Fruit fly (Drosophila melanogaster) whole organism, embryonic: ENCODE data around the gene CG9297.

Experiments used
- BtbVII ChIP-seq: fragments of 200-800 bp; sonication (Bioruptor generic); optimal IDR thresholded peaks from 3 replicates; lab custom pipeline; 2017; ENCODE audit warnings: missing biosample characterization, mild to moderate bottlenecking, missing genetic modification characterization
- CG11398 ChIP-seq: fragments of 200-800 bp; sonication (Bioruptor generic); optimal IDR thresholded peaks from 2 replicates; lab custom pipeline; 2016; ENCODE audit warnings: missing biosample characterization, missing genetic modification characterization
- CG12219 ChIP-seq: fragments of 200-800 bp; sonication (Bioruptor generic); optimal IDR thresholded peaks from 3 replicates; lab custom pipeline; 2018; ENCODE audit warnings: missing biosample characterization, mild to moderate bottlenecking, missing genetic modification characterization
- CG12236 ChIP-seq: fragments of 200-800 bp; sonication (Bioruptor generic); optimal IDR thresholded peaks from 2 replicates; lab custom pipeline; 2016; ENCODE audit warnings: missing biosample characterization, missing genetic modification characterization
- CG12942 ChIP-seq: fragments of 200-800 bp; sonication (Bioruptor generic); optimal IDR thresholded peaks from 3 replicates; lab custom pipeline; 2016; ENCODE audit warnings: missing biosample characterization, missing genetic modification characterization
- CG1603 ChIP-seq: fragments of 200-800 bp; sonication (Bioruptor generic); optimal IDR thresholded peaks from 2 replicates; lab custom pipeline; 2019; ENCODE audit warnings: missing biosample characterization, mild to moderate bottlenecking, missing genetic modification characterization, moderate library complexity
- CG16779 ChIP-seq: fragments of 200-800 bp; sonication (Bioruptor generic); IDR thresholded peaks from 2 replicates; pipeline ENCODE4 v1.3.6; 2022; ENCODE audit warnings: missing biosample characterization, missing genetic modification characterization
- CG17385 ChIP-seq: fragments of 200-800 bp; sonication (Bioruptor generic); optimal IDR thresholded peaks from 3 replicates; lab custom pipeline; 2018; ENCODE audit warnings: missing biosample characterization, mild to moderate bottlenecking, missing genetic modification characterization
- CG18011 ChIP-seq: fragments of 200-800 bp; sonication (Bioruptor generic); optimal IDR thresholded peaks from 2 replicates; lab custom pipeline; 2017; ENCODE audit warnings: missing biosample characterization, missing genetic modification characterization, mild to moderate bottlenecking, moderate library complexity, missing genotype
- CG1832 ChIP-seq: fragments of 200-800 bp; sonication (Bioruptor generic); optimal IDR thresholded peaks from 2 replicates; lab custom pipeline; 2017; ENCODE audit warnings: missing biosample characterization, mild to moderate bottlenecking, missing genetic modification characterization, inconsistent platforms
- CG30431 ChIP-seq: fragments of 200-800 bp; sonication (Bioruptor generic); optimal IDR thresholded peaks from 2 replicates; lab custom pipeline; 2017; ENCODE audit warnings: missing biosample characterization, missing genetic modification characterization
- CG31388 ChIP-seq: fragments of 200-800 bp; sonication (Bioruptor generic); optimal IDR thresholded peaks from 2 replicates; lab custom pipeline; 2016; ENCODE audit warnings: missing biosample characterization, missing genetic modification characterization
- CG3163 ChIP-seq: fragments of 200-800 bp; sonication (Bioruptor generic); optimal IDR thresholded peaks from 3 replicates; lab custom pipeline; 2016; ENCODE audit warnings: missing biosample characterization, missing genetic modification characterization
- CG33557 ChIP-seq: fragments of 200-800 bp; sonication (Bioruptor generic); optimal IDR thresholded peaks from 2 replicates; lab custom pipeline; 2019; ENCODE audit warnings: missing biosample characterization, mild to moderate bottlenecking, missing genetic modification characterization, moderate library complexity
- CG3995 ChIP-seq: fragments of 200-800 bp; sonication (Bioruptor generic); optimal IDR thresholded peaks from 3 replicates; lab custom pipeline; 2016; ENCODE audit warnings: missing biosample characterization, missing genetic modification characterization
- CG43689 ChIP-seq: fragments of 200-800 bp; sonication (Bioruptor generic); IDR thresholded peaks from 2 replicates; pipeline ENCODE4 v1.3.6; 2022; ENCODE audit warnings: missing biosample characterization, missing genetic modification characterization
- CG5245 ChIP-seq: fragments of 200-800 bp; sonication (Bioruptor generic); optimal IDR thresholded peaks from 3 replicates; lab custom pipeline; 2016; ENCODE audit warnings: missing biosample characterization, missing genetic modification characterization
- CG6791 ChIP-seq: fragments of 200-800 bp; sonication (Bioruptor generic); IDR thresholded peaks from 3 replicates; pipeline ENCODE4 v1.3.6; 2022; ENCODE audit warnings: missing biosample characterization, missing genetic modification characterization; ENCODE audit not compliant: partially characterized antibody
- CG7786 ChIP-seq: fragments of 200-800 bp; sonication (Bioruptor generic); optimal IDR thresholded peaks from 2 replicates; lab custom pipeline; 2016; ENCODE audit warnings: missing biosample characterization, missing genetic modification characterization
- CG8478 ChIP-seq: fragments of >200 bp; optimal IDR thresholded peaks from 2 replicates; lab custom pipeline; 2018
- CG8924 ChIP-seq: fragments of 200-800 bp; optimal IDR thresholded peaks from 3 replicates; lab custom pipeline; 2019; ENCODE audit warnings: missing biosample characterization, mild to moderate bottlenecking, missing genetic modification characterization, moderate library complexity
- CG9215 ChIP-seq: fragments of 200-800 bp; sonication (Bioruptor generic); IDR thresholded peaks from 2 replicates; pipeline ENCODE4 v1.3.6; 2022; ENCODE audit warnings: missing biosample characterization, missing genetic modification characterization
- CTCF ChIP-seq: fragments of 200-800 bp; sonication (Bioruptor generic); optimal IDR thresholded peaks from 2 replicates; lab custom pipeline; 2017; ENCODE audit warnings: missing biosample characterization, mild to moderate bottlenecking, missing genetic modification characterization, moderate library complexity
- Dad ChIP-seq: fragments of 200-800 bp; sonication (Bioruptor generic); optimal IDR thresholded peaks from 3 replicates; lab custom pipeline; 2016; ENCODE audit warnings: missing biosample characterization, missing genetic modification characterization
- Dek ChIP-seq: fragments of 200-800 bp; sonication (Bioruptor generic); optimal IDR thresholded peaks from 3 replicates; lab custom pipeline; 2019; ENCODE audit warnings: missing biosample characterization, mild to moderate bottlenecking, missing genetic modification characterization, moderate library complexity
- Eip74EF ChIP-seq, 2 experiments: fragments of 200-800 bp in 1 of 2; fragments of >200 bp in 1 of 2; sonication (Bioruptor generic) in 1 of 2; optimal IDR thresholded peaks; 2 replicates each; lab custom pipeline; 2017 to 2019; ENCODE audit warnings: missing biosample characterization in 2 of 2, missing genetic modification characterization in 2 of 2, mild to moderate bottlenecking in 1 of 2, moderate library complexity in 1 of 2
- GATAe ChIP-seq: fragments of 200-800 bp; sonication (Bioruptor generic); conservative IDR thresholded peaks from 2 replicates; pipeline ENCODE4 v1.3.6; 2022; ENCODE audit warnings: missing biosample characterization, missing genetic modification characterization
- H15 ChIP-seq: fragments of 200-800 bp; sonication (Bioruptor generic); IDR thresholded peaks from 3 replicates; pipeline ENCODE4 v1.3.6; 2022; ENCODE audit warnings: missing biosample characterization, missing genetic modification characterization
- HLHmδ ChIP-seq: fragments of 200-800 bp; sonication (Bioruptor generic); optimal IDR thresholded peaks from 2 replicates; lab custom pipeline; 2018; ENCODE audit warnings: missing biosample characterization, mild to moderate bottlenecking, missing genetic modification characterization, moderate library complexity
- HmgZ ChIP-seq: fragments of 200-800 bp; sonication (Bioruptor generic); optimal IDR thresholded peaks from 2 replicates; lab custom pipeline; 2018; ENCODE audit warnings: missing biosample characterization, mild to moderate bottlenecking, missing genetic modification characterization
- Hr3 ChIP-seq: fragments of 200-800 bp; sonication (Bioruptor generic); optimal IDR thresholded peaks from 3 replicates; lab custom pipeline; 2016; ENCODE audit warnings: missing biosample characterization, missing genetic modification characterization
- MTF-1 ChIP-seq: fragments of 200-800 bp; sonication (Bioruptor generic); optimal IDR thresholded peaks from 2 replicates; lab custom pipeline; 2018; ENCODE audit warnings: missing biosample characterization, mild to moderate bottlenecking, missing genetic modification characterization, borderline replicate concordance
- Oaz ChIP-seq: fragments of 200-800 bp; sonication (Bioruptor generic); IDR thresholded peaks from 2 replicates; pipeline ENCODE4 v1.3.6; 2022; ENCODE audit warnings: missing biosample characterization, missing genetic modification characterization
- Ptx1 ChIP-seq: fragments of 200-800 bp; sonication (Bioruptor generic); IDR thresholded peaks from 2 replicates; pipeline ENCODE4 v1.3.6; 2022; ENCODE audit warnings: missing biosample characterization, missing genetic modification characterization
- Ravus ChIP-seq: fragments of 200-800 bp; sonication (Bioruptor generic); IDR thresholded peaks from 2 replicates; pipeline ENCODE4 v1.3.6; 2022; ENCODE audit warnings: missing biosample characterization, missing genetic modification characterization
- ase ChIP-seq: fragments of 200-800 bp; sonication (Bioruptor generic); IDR thresholded peaks from 3 replicates; pipeline ENCODE4 v1.3.6; 2022; ENCODE audit warnings: missing biosample characterization, missing genetic modification characterization
- dati ChIP-seq: fragments of 200-800 bp; sonication (Bioruptor generic); IDR thresholded peaks from 2 replicates; pipeline ENCODE4 v1.3.6; 2022; ENCODE audit warnings: missing biosample characterization, missing genetic modification characterization
- dmrt11E ChIP-seq: fragments of 200-800 bp; sonication (Bioruptor generic); optimal IDR thresholded peaks from 3 replicates; lab custom pipeline; 2018; ENCODE audit warnings: missing biosample characterization, mild to moderate bottlenecking, missing genetic modification characterization, moderate library complexity
- en ChIP-seq: fragments of 200-800 bp; sonication (Bioruptor generic); optimal IDR thresholded peaks from 2 replicates; lab custom pipeline; 2016; ENCODE audit warnings: missing biosample characterization, missing genetic modification characterization
- ham ChIP-seq: fragments of 200-800 bp; sonication (Bioruptor generic); IDR thresholded peaks from 2 replicates; pipeline ENCODE4 v1.3.6; 2022; ENCODE audit warnings: missing biosample characterization, missing genetic modification characterization
- jigr1 ChIP-seq: fragments of 200-800 bp; sonication (Bioruptor generic); IDR thresholded peaks from 3 replicates; pipeline ENCODE4 v1.3.6; 2022; ENCODE audit warnings: missing biosample characterization, missing genetic modification characterization
- jumu ChIP-seq: fragments of 200-800 bp; sonication (Bioruptor generic); optimal IDR thresholded peaks from 3 replicates; lab custom pipeline; 2016; ENCODE audit warnings: missing biosample characterization, missing genetic modification characterization
- ken ChIP-seq: fragments of 200-800 bp; sonication (Bioruptor generic); IDR thresholded peaks from 3 replicates; pipeline ENCODE4 v1.3.6; 2022; ENCODE audit warnings: missing biosample characterization, missing genetic modification characterization
- p53 ChIP-seq: fragments of 200-800 bp; sonication (Bioruptor generic); optimal IDR thresholded peaks from 2 replicates; lab custom pipeline; 2016; ENCODE audit warnings: missing biosample characterization, missing genetic modification characterization
- pan ChIP-seq, 4 experiments: fragments of >200 bp in 3 of 4; fragments of 200-800 bp in 1 of 4; sonication (Bioruptor generic) in 1 of 4; optimal IDR thresholded peaks in 3 of 4; IDR thresholded peaks in 1 of 4; 2 replicates each; pipeline versions ENCODE4 v1.3.6 to Lab custom; 2017 to 2022; ENCODE audit warnings: missing biosample characterization in 2 of 4, missing genetic modification characterization in 2 of 4, mixed read lengths in 1 of 4
- pros ChIP-seq: fragments of 200-800 bp; sonication (Bioruptor generic); optimal IDR thresholded peaks from 3 replicates; lab custom pipeline; 2019; ENCODE audit warnings: missing biosample characterization, mild to moderate bottlenecking, missing genetic modification characterization, moderate library complexity
- rib ChIP-seq: fragments of 200-800 bp; sonication (Bioruptor generic); IDR thresholded peaks from 2 replicates; pipeline ENCODE4 v1.3.6; 2022; ENCODE audit warnings: missing biosample characterization, missing genetic modification characterization
- sna ChIP-seq: fragments of 200-800 bp; sonication (Bioruptor generic); IDR thresholded peaks from 2 replicates; pipeline ENCODE4 v1.3.6; 2022; ENCODE audit warnings: missing biosample characterization, missing genetic modification characterization; ENCODE audit not compliant: partially characterized antibody
- stwl ChIP-seq: fragments of 200-800 bp; sonication (Bioruptor generic); optimal IDR thresholded peaks from 3 replicates; lab custom pipeline; 2018; ENCODE audit warnings: missing biosample characterization, mild to moderate bottlenecking, missing genetic modification characterization, moderate library complexity
- trem ChIP-seq: fragments of 200-800 bp; optimal IDR thresholded peaks from 3 replicates; lab custom pipeline; 2019; ENCODE audit warnings: missing biosample characterization, mild to moderate bottlenecking, missing genetic modification characterization, moderate library complexity
- unpg ChIP-seq: fragments of 200-800 bp; sonication (Bioruptor generic); optimal IDR thresholded peaks from 3 replicates; lab custom pipeline; 2018; ENCODE audit warnings: missing biosample characterization, mild to moderate bottlenecking, missing genetic modification characterization, moderate library complexity
- vfl ChIP-seq: fragments of 200-800 bp; sonication (Bioruptor generic); optimal IDR thresholded peaks from 2 replicates; lab custom pipeline; 2016; ENCODE audit warnings: missing biosample characterization, missing genetic modification characterization
- wor ChIP-seq: fragments of 200-800 bp; sonication (Bioruptor generic); IDR thresholded peaks from 2 replicates; pipeline ENCODE4 v1.3.6; 2022; ENCODE audit warnings: missing biosample characterization, missing genetic modification characterization

The CG9297 gene

DNA sequence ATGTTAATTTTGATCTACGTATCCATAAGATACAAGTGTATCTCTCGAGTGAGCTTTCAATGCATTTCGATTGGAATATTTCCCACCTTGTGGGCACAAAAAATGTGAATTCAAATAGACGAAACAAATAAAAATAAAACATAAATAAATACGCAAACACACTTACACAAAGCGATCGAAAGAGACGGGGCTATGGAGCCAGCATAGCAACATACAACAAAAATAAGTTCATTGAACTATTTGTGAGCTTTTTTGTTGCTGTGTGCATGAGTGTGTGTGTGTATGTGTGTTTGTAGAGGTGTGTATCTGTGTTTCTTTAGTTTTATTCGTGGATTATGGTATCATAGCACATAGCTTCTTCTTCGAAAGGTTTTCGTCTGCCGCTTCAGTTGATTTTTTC lies 49.2 kb downstream of the CG9297 start (continued):
- TF ChIP-seq CG18011 (peak; percentile 47), CG30431 (GFP tag; lab: Kevin White, UChicago) (no peak), dmrt11E (tag; lab: Kevin White, UChicago) (no peak), en (GFP tag; lab: Kevin White, UChicago) (no peak), CG12236 (no peak), CG9215 (GFP tag; lab: Robert Waterston, UW) (no peak), pan (optimal IDR thresholded peaks at IDR 0.05; lab: Kevin White, UChicago) (no peak), pan (GFP tag; optimal IDR thresholded peaks at IDR 0.05 in 1 of 2, IDR thresholded peaks at IDR 0.05 in 1 of 2) (no peak), ase (GFP tag; lab: Robert Waterston, UW) (no peak), CG12219 (GFP tag; lab: Kevin White, UChicago) (no peak), CG17385 (GFP tag; lab: Kevin White, UChicago) (peak; percentile 32), rib (GFP tag; lab: Robert Waterston, UW) (no peak), CTCF (GFP tag; lab: Kevin White, UChicago) (no peak), CG12942 (GFP tag; lab: Kevin White, UChicago) (no peak), HmgZ (tag; lab: Kevin White, UChicago) (no peak), unpg (GFP tag; lab: Kevin White, UChicago) (peak; percentile 22), CG3163 (GFP tag; lab: Kevin White, UChicago) (no peak), CG3995 (GFP tag; lab: Kevin White, UChicago) (no peak), CG33557 (GFP tag; lab: Kevin White, UChicago) (peak; percentile 7), ham (no peak), CG31388 (GFP tag; lab: Kevin White, UChicago) (no peak), dati (no peak), CG7786 (GFP tag; lab: Kevin White, UChicago) (no peak), Ravus (GFP tag; lab: Robert Waterston, UW) (no peak), sna (GFP tag; lab: Robert Waterston, UW) (no peak), ken (GFP tag; lab: Robert Waterston, UW) (no peak), CG6791 (GFP tag; lab: Robert Waterston, UW) (no peak), wor (GFP tag; lab: Robert Waterston, UW) (no peak), Hr3 (GFP tag; lab: Kevin White, UChicago) (no peak), CG1832 (no peak), trem (no peak), HLHmδ (GFP tag; lab: Kevin White, UChicago) (no peak), jigr1 (GFP tag; lab: Robert Waterston, UW) (no peak), Oaz (GFP tag; lab: Robert Waterston, UW) (no peak), Ptx1 (GFP tag; lab: Robert Waterston, UW) (no peak), CG11398 (GFP tag; lab: Kevin White, UChicago) (no peak), CG8924 (tag; lab: Kevin White, UChicago) (peak; percentile 4), jumu (GFP tag; lab: Kevin White, UChicago) (no peak), CG43689 (GFP tag; lab: Robert Waterston, UW) (no peak), H15 (GFP tag; lab: Robert Waterston, UW) (no peak), GATAe (GFP tag; lab: Robert Waterston, UW) (no peak), Dad (GFP tag; lab: Kevin White, UChicago) (no peak), CG16779 (GFP tag; lab: Robert Waterston, UW) (no peak), Eip74EF (GFP tag; optimal IDR thresholded peaks at IDR 0.05; lab: Kevin White, UChicago) (no peak), Dek (tag; lab: Kevin White, UChicago) (no peak), CG8478 (lab: Kevin White, UChicago) (no peak), pros (GFP tag; lab: Kevin White, UChicago) (no peak), CG5245 (GFP tag; lab: Kevin White, UChicago) (no peak), stwl (tag; lab: Kevin White, UChicago) (no peak), vfl (GFP tag; lab: Kevin White, UChicago) (no peak), CG1603 (tag; lab: Kevin White, UChicago) (peak; percentile 13), p53 (GFP tag; lab: Kevin White, UChicago) (no peak), BtbVII (no peak), MTF-1 (no peak)
